Fruit fly (Drosophila melanogaster) Kc167 (cell line): Measurements from ENCODE around the gene CG3528.

Source experiments
- Myc ChIP-seq: fragments of >200 bp; optimal IDR thresholded peaks from 2 replicates; lab custom pipeline; 2017; ENCODE audit warnings: missing external identifiers
- Sin3A ChIP-seq: fragments of >200 bp; optimal IDR thresholded peaks from 2 replicates; lab custom pipeline; 2018; ENCODE audit warnings: missing external identifiers
- h ChIP-seq: fragments of >200 bp; optimal IDR thresholded peaks from 3 replicates; lab custom pipeline; 2018; ENCODE audit warnings: missing external identifiers
- insv ChIP-seq: fragments of >200 bp; optimal IDR thresholded peaks from 3 replicates; lab custom pipeline; 2018; ENCODE audit warnings: missing external identifiers
- psq ChIP-seq: fragments of >200 bp; optimal IDR thresholded peaks from 2 replicates; lab custom pipeline; 2017; ENCODE audit warnings: missing external identifiers
- ttk ChIP-seq: sonication (Bioruptor generic); optimal IDR thresholded peaks from 2 replicates; lab custom pipeline; 2017; ENCODE audit warnings: missing external identifiers

CG3528 gene

dm6 chr2L:2517937-2518336, at the start of gene CG3528:
CG3528 (minus strand) TSS chr2L:2518037.
- no peak for TF ChIP-seq h
- TF ChIP-seq insv = no peak
- no peak for TF ChIP-seq Sin3A (lab: Kevin White, UChicago)
- no peak for TF ChIP-seq psq (lab: Kevin White, UChicago)
- no peak for TF ChIP-seq Myc
- TF ChIP-seq ttk = no peak

- no peak for TF ChIP-seq Sin3A (lab: Kevin White, UChicago)
- no peak for TF ChIP-seq psq (lab: Kevin White, UChicago)
- TF ChIP-seq h = no peak
- TF ChIP-seq insv = no peak
- TF ChIP-seq Myc = no peak
- TF ChIP-seq ttk = no peak
These were observed 46.9 kb upstream of the CG3528 start, which contains the start of gene Cyp309a1 for dm6 chr2L:2564758-2565157. Cyp309a1 (minus strand) TSS chr2L:2564830.

- TF ChIP-seq psq (lab: Kevin White, UChicago) (no peak), h (no peak), Sin3A (lab: Kevin White, UChicago) (no peak), insv (no peak), Myc (no peak), ttk (no peak)
These were observed 34.9 kb upstream of the CG3528 start, which contains the start of gene CG3515 for dm6 chr2L:2552725-2553124. CG3515 (minus strand) TSS chr2L:2552825.

- no peak for TF ChIP-seq insv
- TF ChIP-seq h = no peak
- TF ChIP-seq psq (lab: Kevin White, UChicago) = no peak
- no peak for TF ChIP-seq Myc
- no peak for TF ChIP-seq ttk
- TF ChIP-seq Sin3A (lab: Kevin White, UChicago) = no peak
These were observed 24.7 kb upstream of the CG3528 start for dm6 chr2L:2542491-2542890.

dm6 chr2L:2528097-2528496, 10.3 kb upstream of the CG3528 start:
- TF ChIP-seq psq (lab: Kevin White, UChicago) (no peak), Myc (no peak), insv (no peak), ttk (no peak), Sin3A (lab: Kevin White, UChicago) (no peak), h (no peak)

dm6 chr2L:2501823-2502222, 16.0 kb downstream of the CG3528 start:
- no peak for TF ChIP-seq ttk

- TF ChIP-seq ttk (no peak), insv (no peak), psq (lab: Kevin White, UChicago) (no peak), Sin3A (lab: Kevin White, UChicago) (no peak), Myc (no peak), h (no peak)
These were observed 23.2 kb downstream of the CG3528 start for dm6 chr2L:2494515-2495098.

dm6 chr2L:2492692-2493626, 24.9 kb downstream of the CG3528 start, which contains the start of gene oaf:
oaf (plus strand) TSS chr2L:2492955.
- no peak for TF ChIP-seq insv
- TF ChIP-seq ttk = no peak
- TF ChIP-seq Myc = no peak
- no peak for TF ChIP-seq psq (lab: Kevin White, UChicago)
- TF ChIP-seq Sin3A (lab: Kevin White, UChicago) = no peak
- no peak for TF ChIP-seq h

- TF ChIP-seq insv (no peak), ttk (no peak), h (no peak), Sin3A (lab: Kevin White, UChicago) (no peak), Myc (no peak), psq (lab: Kevin White, UChicago) (no peak)
These were observed 25.4 kb downstream of the CG3528 start, which contains the start of gene Slh for dm6 chr2L:2492571-2492691. Slh (minus strand) TSS chr2L:2492671.

- TF ChIP-seq h = no peak
- no peak for TF ChIP-seq psq (lab: Kevin White, UChicago)
- TF ChIP-seq Myc = no peak
- TF ChIP-seq Sin3A (lab: Kevin White, UChicago) = no peak
- TF ChIP-seq ttk = no peak
- TF ChIP-seq insv = no peak
These were observed 31.0 kb downstream of the CG3528 start for dm6 chr2L:2486851-2487250.

- TF ChIP-seq psq (lab: Kevin White, UChicago) (no peak), Sin3A (lab: Kevin White, UChicago) (no peak), ttk (no peak), insv (no peak), h (no peak), Myc (no peak)
These were observed 32.6 kb downstream of the CG3528 start for dm6 chr2L:2485272-2485671.

- TF ChIP-seq Myc (no peak), ttk (no peak), insv (no peak), h (no peak), Sin3A (lab: Kevin White, UChicago) (no peak), psq (lab: Kevin White, UChicago) (no peak)
These were observed 33.9 kb downstream of the CG3528 start for dm6 chr2L:2483720-2484507.

- no peak for TF ChIP-seq ttk
- TF ChIP-seq psq (lab: Kevin White, UChicago) = no peak
- TF ChIP-seq Sin3A (lab: Kevin White, UChicago) = no peak
- no peak for TF ChIP-seq h
- no peak for TF ChIP-seq Myc
- no peak for TF ChIP-seq insv
These were observed 36.6 kb downstream of the CG3528 start for dm6 chr2L:2481156-2481712.
